Worm (Caenorhabditis elegans) whole organism, mixed stage, embryonic: ENCODE results near the gene scb-1.
A peak's percentile ranks its signal among the peaks of the same experiment; 100 is the strongest.

Experiments used
- M03D4.4 ChIP-seq: sonication (generic microtip); optimal IDR thresholded peaks from 2 replicates; lab custom pipeline; 2017; ENCODE audit warnings: mild to moderate bottlenecking, missing genetic modification characterization, missing compliant biosample characterization
- bed-3 ChIP-seq: fragments of 200-800 bp; sonication (Bioruptor generic); optimal IDR thresholded peaks from 3 replicates; lab custom pipeline; 2018; ENCODE audit warnings: mild to moderate bottlenecking, missing genetic modification characterization, moderate library complexity, missing compliant biosample characterization
- blmp-1 ChIP-seq: fragments of 150-350 bp; optimal IDR thresholded peaks from 2 replicates; lab custom pipeline; 2014; ENCODE audit warnings: missing biosample characterization, missing genetic modification characterization
- ceh-39 ChIP-seq: fragments of 150-350 bp; optimal IDR thresholded peaks from 2 replicates; lab custom pipeline; 2014; ENCODE audit warnings: missing biosample characterization, missing genetic modification characterization
- ceh-43 ChIP-seq: fragments of 200-800 bp; sonication (Bioruptor generic); optimal IDR thresholded peaks from 2 replicates; lab custom pipeline; 2018; ENCODE audit warnings: mild to moderate bottlenecking, missing genetic modification characterization, moderate library complexity, missing compliant biosample characterization
- ceh-83 ChIP-seq: fragments of 200-800 bp; sonication (Bioruptor generic); optimal IDR thresholded peaks from 2 replicates; lab custom pipeline; 2018; ENCODE audit warnings: mild to moderate bottlenecking, missing genetic modification characterization, missing compliant biosample characterization
- drap-1 ChIP-seq: fragments of 200-800 bp; sonication (Bioruptor generic); optimal IDR thresholded peaks from 3 replicates; lab custom pipeline; 2018; ENCODE audit warnings: mild to moderate bottlenecking, missing genetic modification characterization, missing compliant biosample characterization
- elt-1 ChIP-seq: sonication (generic microtip); optimal IDR thresholded peaks from 2 replicates; lab custom pipeline; 2017; ENCODE audit warnings: missing genetic modification characterization, mild to moderate bottlenecking, missing compliant biosample characterization, antibody characterized with exemption, moderate library complexity, borderline replicate concordance; ENCODE audit not compliant: insufficient read depth
- flh-1 ChIP-seq: fragments of 200-800 bp; sonication (Bioruptor generic); optimal IDR thresholded peaks from 2 replicates; lab custom pipeline; 2018; ENCODE audit warnings: mild to moderate bottlenecking, missing genetic modification characterization, moderate library complexity, missing compliant biosample characterization
- ham-2 ChIP-seq: fragments of 200-800 bp; sonication (Bioruptor generic); optimal IDR thresholded peaks from 2 replicates; lab custom pipeline; 2018; ENCODE audit warnings: mild to moderate bottlenecking, missing genetic modification characterization, missing compliant biosample characterization
- hlh-1 ChIP-seq: fragments of 150-350 bp; optimal IDR thresholded peaks from 2 replicates; lab custom pipeline; 2014; ENCODE audit warnings: missing biosample characterization, missing genetic modification reagents, missing genetic modification characterization
- lsy-2 ChIP-seq: fragments of 150-350 bp; optimal IDR thresholded peaks from 2 replicates; lab custom pipeline; 2014; ENCODE audit warnings: missing biosample characterization, missing genetic modification characterization
- mep-1 ChIP-seq: fragments of 150-350 bp; optimal IDR thresholded peaks from 2 replicates; lab custom pipeline; 2017; ENCODE audit warnings: missing biosample characterization, missing genetic modification reagents, missing genetic modification characterization, inconsistent platforms
- nhr-12 ChIP-seq: fragments of 150-350 bp; optimal IDR thresholded peaks from 2 replicates; lab custom pipeline; 2014; ENCODE audit warnings: missing biosample characterization, missing genetic modification characterization
- nhr-2 ChIP-seq: fragments of 150-350 bp; optimal IDR thresholded peaks from 2 replicates; lab custom pipeline; 2014; ENCODE audit warnings: missing biosample characterization, missing genetic modification characterization
- nhr-237 ChIP-seq: fragments of 150-350 bp; optimal IDR thresholded peaks from 2 replicates; lab custom pipeline; 2014; ENCODE audit warnings: missing biosample characterization, missing genetic modification characterization
- nhr-28 ChIP-seq: fragments of 150-350 bp; optimal IDR thresholded peaks from 2 replicates; lab custom pipeline; 2014; ENCODE audit warnings: missing biosample characterization, missing genetic modification characterization
- pha-4 ChIP-seq: fragments of 150-350 bp; optimal IDR thresholded peaks from 2 replicates; lab custom pipeline; 2018; ENCODE audit warnings: missing biosample characterization, missing genetic modification reagents, missing genetic modification characterization
- sem-2 ChIP-seq: fragments of 200-800 bp; sonication (Bioruptor generic); optimal IDR thresholded peaks from 2 replicates; lab custom pipeline; 2018; ENCODE audit warnings: mild to moderate bottlenecking, missing genetic modification characterization, missing compliant biosample characterization
- snpc-4 ChIP-seq: fragments of 150-350 bp; optimal IDR thresholded peaks from 2 replicates; lab custom pipeline; 2014; ENCODE audit warnings: missing biosample characterization, missing genetic modification characterization
- sptf-1 ChIP-seq: sonication (generic microtip); optimal IDR thresholded peaks from 2 replicates; lab custom pipeline; 2017; ENCODE audit warnings: mild to moderate bottlenecking, missing genetic modification characterization, moderate library complexity, missing compliant biosample characterization
- unc-120 ChIP-seq: sonication (generic microtip); optimal IDR thresholded peaks from 2 replicates; lab custom pipeline; 2017; ENCODE audit warnings: missing genetic modification characterization, missing compliant biosample characterization; ENCODE audit not compliant: poor library complexity, severe bottlenecking
- unc-62 ChIP-seq: fragments of 150-350 bp; optimal IDR thresholded peaks from 2 replicates; lab custom pipeline; 2014; ENCODE audit warnings: missing biosample characterization, missing genetic modification reagents, missing genetic modification characterization
- zip-8 ChIP-seq: fragments of 150-350 bp; optimal IDR thresholded peaks from 2 replicates; lab custom pipeline; 2014; ENCODE audit warnings: missing biosample characterization, missing genetic modification characterization
- ztf-11 ChIP-seq: fragments of 150-350 bp; optimal IDR thresholded peaks from 2 replicates; lab custom pipeline; 2014; ENCODE audit warnings: missing biosample characterization, missing genetic modification characterization

scb-1 gene

DNA sequence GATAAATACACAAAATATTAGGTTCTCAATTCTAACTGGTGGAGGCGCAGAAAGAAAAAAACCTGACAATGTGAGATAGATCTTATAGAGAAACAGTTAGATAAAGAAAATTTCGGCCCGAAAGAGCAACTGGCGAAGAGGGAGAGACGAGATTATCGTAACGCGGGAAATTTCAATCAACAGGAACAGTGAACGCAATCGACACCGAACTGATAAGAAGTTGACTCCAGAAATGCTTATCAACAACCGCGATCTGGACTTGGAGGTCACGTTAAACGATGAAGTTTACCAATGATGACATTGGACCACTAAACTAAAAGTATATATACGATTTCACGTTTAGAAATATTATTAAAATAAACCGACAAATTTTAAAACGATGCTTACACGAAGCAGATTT, 43.1 kb downstream of the scb-1 start:
- TF ChIP-seq mep-1 (tag; lab: Kevin White, UChicago), result no peak
- peak; percentile 92 for TF ChIP-seq elt-1 (tag; lab: Kevin White, UChicago)
- TF ChIP-seq, all 35 proteins: peak for 1

DNA sequence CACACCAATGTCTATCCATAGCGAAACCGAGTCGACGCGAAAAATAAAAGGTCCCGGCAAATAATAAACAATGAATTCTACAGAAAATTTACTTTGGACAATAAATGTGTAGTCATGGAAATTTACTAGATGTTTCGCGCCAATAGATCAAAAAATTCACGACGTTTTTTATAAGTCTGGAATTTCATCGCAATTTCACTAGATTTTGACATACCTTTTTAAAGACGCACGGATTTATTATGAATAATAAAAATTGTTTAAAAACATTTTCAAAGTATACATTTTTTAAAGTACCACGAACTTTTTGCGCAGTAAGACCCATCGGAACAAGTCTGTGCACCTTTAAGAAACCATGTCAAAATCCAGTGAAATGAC, 43.5 kb downstream of the scb-1 start:
- TF ChIP-seq ceh-83 (no peak), lsy-2 (tag; lab: Kevin White, UChicago) (no peak), drap-1 (GFP tag; lab: Kevin White, UChicago) (no peak), mep-1 (tag; lab: Kevin White, UChicago) (no peak), nhr-12 (tag; lab: Kevin White, UChicago) (no peak), nhr-2 (tag; lab: Kevin White, UChicago) (no peak), ceh-39 (tag; lab: Kevin White, UChicago) (no peak), nhr-28 (no peak), elt-1 (tag; lab: Kevin White, UChicago) (no peak), zip-8 (no peak)

DNA sequence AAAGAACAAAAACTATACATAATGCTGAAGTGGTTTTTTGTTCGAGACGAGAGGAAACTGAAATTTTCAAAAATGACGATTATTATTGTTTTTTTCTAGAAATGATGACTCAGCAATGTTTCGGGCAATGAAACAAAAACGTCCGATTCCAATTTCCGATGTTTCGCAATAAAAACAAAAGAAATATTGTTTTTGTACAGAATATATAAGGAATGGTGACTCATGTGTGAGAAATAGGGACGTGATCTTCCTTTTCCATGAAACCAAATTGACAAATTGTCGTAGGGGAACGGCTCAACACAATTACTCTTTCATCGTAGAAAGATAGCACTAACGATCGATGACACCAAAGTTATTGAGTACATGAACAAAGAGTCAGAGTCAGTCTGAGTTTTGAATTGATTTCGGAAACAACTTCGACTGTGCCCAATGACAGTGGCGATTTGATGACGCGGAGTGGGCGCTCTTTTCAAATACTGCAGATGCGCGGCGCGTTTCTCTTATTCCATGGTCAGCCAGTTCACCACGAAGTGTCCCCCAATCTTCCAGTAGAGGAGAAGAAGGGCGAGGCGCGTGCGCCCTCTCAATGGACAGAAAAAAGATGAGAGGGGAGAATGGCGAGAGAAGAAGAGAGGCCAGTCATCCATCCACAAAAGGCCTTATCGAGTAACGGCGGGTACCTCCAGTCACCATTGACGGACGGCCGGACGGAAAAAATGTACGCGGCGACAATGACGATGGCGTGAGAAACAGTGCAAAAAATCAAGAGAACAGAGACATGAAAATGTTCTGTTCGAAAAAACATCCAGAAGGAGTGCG, 44.1 kb downstream of the scb-1 start:
- peak; percentile 8 for TF ChIP-seq unc-120 (tag; lab: Kevin White, UChicago)
- no peak for TF ChIP-seq lsy-2 (tag; lab: Kevin White, UChicago)
- no peak for TF ChIP-seq nhr-28
- peak; percentile 3 for TF ChIP-seq drap-1 (GFP tag; lab: Kevin White, UChicago)
- no peak for TF ChIP-seq ceh-83
- no peak for TF ChIP-seq flh-1
- no peak for TF ChIP-seq M03D4.4

DNA sequence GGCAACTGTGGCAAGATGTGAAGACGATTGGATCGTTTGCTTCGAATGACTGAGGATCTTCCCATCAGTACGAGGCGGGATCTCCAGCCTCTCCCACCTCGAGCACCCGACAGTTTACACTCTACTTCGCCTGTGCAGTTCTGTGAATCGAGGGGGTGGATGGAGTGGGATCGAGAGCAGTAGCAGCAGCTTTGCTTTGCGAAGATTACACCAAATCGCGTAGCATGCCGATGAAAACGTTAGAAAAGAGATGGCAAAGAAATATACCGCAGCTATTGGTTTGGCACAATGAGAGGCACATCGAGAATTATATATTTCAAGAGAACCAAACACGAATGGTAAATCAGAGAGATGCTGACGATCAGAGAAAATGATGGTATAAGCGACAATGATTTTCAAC, 45.1 kb downstream of the scb-1 start, which contains the start of gene act-3:
Gene act-3, minus strand, starts transcription at position 51 of the 400 bp plus-strand sequence.
- TF ChIP-seq pha-4 (tag; lab: Kevin White, UChicago) (peak; percentile 3), mep-1 (tag; lab: Kevin White, UChicago) (no peak), ceh-83 (no peak), hlh-1 (tag; lab: Kevin White, UChicago) (peak; percentile 84), unc-62 (GFP tag; lab: Kevin White, UChicago) (peak; percentile 6), unc-120 (tag; lab: Kevin White, UChicago) (peak; percentile 93)

DNA sequence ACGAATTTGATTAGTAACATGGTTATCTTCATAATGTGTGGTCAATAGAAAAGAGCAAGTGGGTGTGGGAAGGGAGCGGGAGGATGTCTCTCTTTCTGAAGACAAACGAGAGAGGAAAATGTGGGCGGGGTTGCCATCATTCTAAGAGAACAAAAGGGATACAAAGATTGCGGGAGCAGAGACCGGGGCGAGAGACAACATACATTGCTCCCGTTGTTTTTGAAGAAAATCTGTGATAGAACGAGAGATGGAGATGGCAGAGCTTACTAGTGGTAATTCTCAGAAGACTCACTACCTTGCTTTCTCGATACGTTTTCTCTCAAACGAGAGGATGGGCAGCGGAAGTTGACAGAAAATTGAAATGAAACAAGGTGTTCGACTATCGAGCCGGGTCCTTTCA, 46.2 kb downstream of the scb-1 start:
- no peak for TF ChIP-seq sem-2
- TF ChIP-seq unc-120 (tag; lab: Kevin White, UChicago), result peak; percentile 36
- TF ChIP-seq sptf-1 (tag; lab: Kevin White, UChicago), result no peak
- TF ChIP-seq mep-1 (tag; lab: Kevin White, UChicago), result no peak
- TF ChIP-seq elt-1 (tag; lab: Kevin White, UChicago), result no peak
- no peak for TF ChIP-seq nhr-2 (tag; lab: Kevin White, UChicago)
- TF ChIP-seq bed-3 (GFP tag; lab: Kevin White, UChicago), result no peak
- TF ChIP-seq drap-1 (GFP tag; lab: Kevin White, UChicago), result no peak

DNA sequence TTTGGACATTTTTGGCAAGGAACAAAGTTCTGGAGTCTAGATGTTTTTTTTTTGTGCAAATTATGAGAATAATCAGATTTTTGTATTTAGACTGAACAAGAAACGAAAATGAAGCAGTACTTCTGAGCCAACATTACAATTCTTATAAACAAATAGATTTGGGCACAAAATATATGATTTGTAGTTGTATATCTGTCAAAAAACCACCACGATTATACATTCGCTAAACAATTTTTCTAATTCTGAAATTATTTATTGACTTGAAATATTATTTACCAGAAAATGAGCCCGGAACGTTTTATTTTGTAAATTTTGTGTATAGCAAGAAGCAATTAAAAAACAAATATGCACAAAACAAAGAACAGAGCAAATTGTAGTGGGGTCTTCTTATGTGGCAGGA, 48.1 kb downstream of the scb-1 start:
- TF ChIP-seq blmp-1 (no peak), ztf-11 (tag; lab: Kevin White, UChicago) (no peak), snpc-4 (tag; lab: Kevin White, UChicago) (no peak), ham-2 (no peak), lsy-2 (tag; lab: Kevin White, UChicago) (no peak), nhr-237 (tag; lab: Kevin White, UChicago) (no peak), sem-2 (no peak), zip-8 (no peak), nhr-28 (no peak), ceh-43 (GFP tag; lab: Kevin White, UChicago) (no peak), ceh-39 (tag; lab: Kevin White, UChicago) (no peak), unc-62 (GFP tag; lab: Kevin White, UChicago) (no peak)

DNA sequence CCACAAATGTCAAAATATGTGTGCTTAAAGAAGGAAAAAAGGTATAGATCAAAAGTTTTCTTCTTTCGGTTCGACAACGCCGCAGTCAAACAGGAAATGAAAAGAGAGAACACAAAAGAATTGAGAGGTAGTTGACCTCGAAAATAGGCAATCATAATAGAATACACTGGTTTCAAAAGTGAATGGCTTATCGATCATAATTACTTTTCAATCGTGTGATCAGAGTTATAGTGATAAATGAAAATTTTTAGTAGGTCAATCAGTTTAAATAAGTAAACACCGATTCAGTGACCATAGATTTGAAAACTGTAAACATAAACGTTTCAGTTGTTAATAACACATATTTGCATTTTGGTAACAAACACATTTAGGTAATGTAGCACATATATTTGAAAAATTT, 49.1 kb downstream of the scb-1 start:
- TF ChIP-seq elt-1 (tag; lab: Kevin White, UChicago) (no peak), nhr-237 (tag; lab: Kevin White, UChicago) (no peak), pha-4 (tag; lab: Kevin White, UChicago) (no peak)
